Fruit fly (Drosophila melanogaster) whole organism, embryonic: Measurements from ENCODE around the gene Dhod.

Experiments
- Aef1 ChIP-seq: fragments of 200-800 bp; sonication (Bioruptor generic); IDR thresholded peaks from 3 replicates; pipeline ENCODE4 v1.3.6; 2022; ENCODE audit warnings: missing biosample characterization, missing genetic modification characterization
- CG10321 ChIP-seq: fragments of 200-800 bp; sonication (Bioruptor generic); IDR thresholded peaks from 2 replicates; pipeline ENCODE4 v1.3.6; 2022; ENCODE audit warnings: missing biosample characterization, missing genetic modification characterization
- CG10366 ChIP-seq: fragments of 200-800 bp; sonication (Bioruptor generic); IDR thresholded peaks from 2 replicates; pipeline ENCODE4 v1.3.6; 2022; ENCODE audit warnings: missing biosample characterization, missing genetic modification characterization
- CG10979 ChIP-seq: fragments of 200-800 bp; sonication (Bioruptor generic); optimal IDR thresholded peaks from 2 replicates; lab custom pipeline; 2018; ENCODE audit warnings: missing biosample characterization, mild to moderate bottlenecking, missing genetic modification characterization, moderate library complexity
- CG11456 ChIP-seq: fragments of 200-800 bp; sonication (Bioruptor generic); IDR thresholded peaks from 3 replicates; pipeline ENCODE4 v1.3.6; 2022; ENCODE audit warnings: missing biosample characterization, missing genetic modification characterization
- CG11560 ChIP-seq: fragments of 200-800 bp; sonication (Bioruptor generic); IDR thresholded peaks from 3 replicates; pipeline ENCODE4 v1.3.6; 2022; ENCODE audit warnings: missing biosample characterization, missing genetic modification characterization
- CG12299 ChIP-seq: fragments of 200-800 bp; sonication (Bioruptor generic); optimal IDR thresholded peaks from 2 replicates; lab custom pipeline; 2018; ENCODE audit warnings: missing biosample characterization, mild to moderate bottlenecking, missing genetic modification characterization
- CG1233 ChIP-seq: fragments of 200-800 bp; sonication (Bioruptor generic); optimal IDR thresholded peaks from 4 replicates; lab custom pipeline; 2018; ENCODE audit warnings: missing biosample characterization, mild to moderate bottlenecking, missing genetic modification characterization
- CG12942 ChIP-seq: fragments of 200-800 bp; sonication (Bioruptor generic); optimal IDR thresholded peaks from 3 replicates; lab custom pipeline; 2016; ENCODE audit warnings: missing biosample characterization, missing genetic modification characterization
- CG14860 ChIP-seq: fragments of 200-800 bp; sonication (Bioruptor generic); IDR thresholded peaks from 3 replicates; pipeline ENCODE4 v1.3.6; 2022; ENCODE audit warnings: missing biosample characterization, missing genetic modification characterization; ENCODE audit not compliant: partially characterized antibody
- CG16815 ChIP-seq: fragments of 200-800 bp; sonication (Bioruptor generic); optimal IDR thresholded peaks from 3 replicates; lab custom pipeline; 2017; ENCODE audit warnings: missing biosample characterization, mild to moderate bottlenecking, missing genetic modification characterization
- CG18011 ChIP-seq: fragments of 200-800 bp; sonication (Bioruptor generic); optimal IDR thresholded peaks from 2 replicates; lab custom pipeline; 2017; ENCODE audit warnings: missing biosample characterization, missing genetic modification characterization, mild to moderate bottlenecking, moderate library complexity, missing genotype
- CG31388 ChIP-seq: fragments of 200-800 bp; sonication (Bioruptor generic); optimal IDR thresholded peaks from 2 replicates; lab custom pipeline; 2016; ENCODE audit warnings: missing biosample characterization, missing genetic modification characterization
- CG3847 ChIP-seq: fragments of 200-800 bp; sonication (Bioruptor generic); IDR thresholded peaks from 2 replicates; pipeline ENCODE4 v1.3.6; 2022; ENCODE audit warnings: missing biosample characterization, missing genetic modification characterization
- CG5245 ChIP-seq: fragments of 200-800 bp; sonication (Bioruptor generic); optimal IDR thresholded peaks from 3 replicates; lab custom pipeline; 2016; ENCODE audit warnings: missing biosample characterization, missing genetic modification characterization
- CG6175 ChIP-seq: fragments of 200-800 bp; sonication (Bioruptor generic); IDR thresholded peaks from 3 replicates; pipeline ENCODE4 v1.3.6; 2022; ENCODE audit warnings: missing biosample characterization, missing genetic modification characterization
- CG6254 ChIP-seq: fragments of 200-800 bp; sonication (Bioruptor generic); optimal IDR thresholded peaks from 3 replicates; lab custom pipeline; 2017; ENCODE audit warnings: mild to moderate bottlenecking, missing biosample characterization, missing genetic modification reagents, missing genetic modification characterization
- CG8290 ChIP-seq, 3 experiments: fragments of 200-800 bp; sonication (Bioruptor generic); optimal IDR thresholded peaks; 2 replicates each; lab custom pipeline; 2016 to 2019; ENCODE audit warnings: missing biosample characterization in 3 of 3, missing genetic modification characterization in 3 of 3, mild to moderate bottlenecking in 2 of 3, moderate library complexity in 1 of 3
- CG8765 ChIP-seq: fragments of 200-800 bp; sonication (Bioruptor generic); IDR thresholded peaks from 2 replicates; pipeline ENCODE4 v1.3.6; 2022; ENCODE audit warnings: missing biosample characterization, missing genetic modification characterization
- CG9215 ChIP-seq: fragments of 200-800 bp; sonication (Bioruptor generic); IDR thresholded peaks from 2 replicates; pipeline ENCODE4 v1.3.6; 2022; ENCODE audit warnings: missing biosample characterization, missing genetic modification characterization
- D19A ChIP-seq: fragments of 200-800 bp; optimal IDR thresholded peaks from 3 replicates; lab custom pipeline; 2019; ENCODE audit warnings: missing biosample characterization, mild to moderate bottlenecking, missing genetic modification characterization, moderate library complexity
- D19B ChIP-seq: fragments of 200-800 bp; sonication (Bioruptor generic); optimal IDR thresholded peaks from 2 replicates; lab custom pipeline; 2017; ENCODE audit warnings: missing biosample characterization, mild to moderate bottlenecking, missing genetic modification characterization
- Deaf1 ChIP-seq: fragments of 200-800 bp; optimal IDR thresholded peaks from 3 replicates; lab custom pipeline; 2019; ENCODE audit warnings: missing biosample characterization, mild to moderate bottlenecking, missing genetic modification characterization, moderate library complexity
- Dip2 ChIP-seq: fragments of 200-800 bp; sonication (Bioruptor generic); IDR thresholded peaks from 2 replicates; pipeline ENCODE4 v1.3.6; 2022; ENCODE audit warnings: missing biosample characterization, missing genetic modification characterization
- Dref ChIP-seq: fragments of 200-800 bp; sonication (Bioruptor generic); IDR thresholded peaks from 2 replicates; pipeline ENCODE4 v1.3.6; 2022; ENCODE audit warnings: missing biosample characterization, missing genetic modification characterization
- Hr39 ChIP-seq: fragments of >200 bp; optimal IDR thresholded peaks from 2 replicates; lab custom pipeline; 2017
- NC2β ChIP-seq: fragments of 200-800 bp; sonication (Bioruptor generic); optimal IDR thresholded peaks from 2 replicates; lab custom pipeline; 2016; ENCODE audit warnings: missing biosample characterization, missing genetic modification characterization
- Nf-YA ChIP-seq: fragments of 200-800 bp; sonication (Bioruptor generic); IDR thresholded peaks from 2 replicates; pipeline ENCODE4 v1.3.6; 2022; ENCODE audit warnings: missing biosample characterization, missing genetic modification characterization
- Nf-YC ChIP-seq: fragments of 200-800 bp; optimal IDR thresholded peaks from 3 replicates; lab custom pipeline; 2019; ENCODE audit warnings: missing biosample characterization, mild to moderate bottlenecking, missing genetic modification characterization, moderate library complexity
- Rfx ChIP-seq: fragments of 200-800 bp; sonication (Bioruptor generic); IDR thresholded peaks from 2 replicates; pipeline ENCODE4 v1.3.6; 2022; ENCODE audit warnings: missing biosample characterization, missing genetic modification characterization
- Sox100B ChIP-seq: fragments of 200-800 bp; sonication (Bioruptor generic); optimal IDR thresholded peaks from 3 replicates; lab custom pipeline; 2018; ENCODE audit warnings: missing biosample characterization, mild to moderate bottlenecking, missing genetic modification characterization
- Taf1 ChIP-seq: fragments of 200-800 bp; sonication (Bioruptor generic); IDR thresholded peaks from 2 replicates; pipeline ENCODE4 v1.3.6; 2022; ENCODE audit warnings: missing biosample characterization, missing genetic modification characterization
- Tbp ChIP-seq: fragments of >200 bp; optimal IDR thresholded peaks from 2 replicates; lab custom pipeline; 2018; ENCODE audit warnings: missing biosample characterization, missing genetic modification characterization
- Xbp1 ChIP-seq: fragments of 200-800 bp; sonication (Bioruptor generic); optimal IDR thresholded peaks from 3 replicates; lab custom pipeline; 2016; ENCODE audit warnings: missing biosample characterization, mild to moderate bottlenecking, missing genetic modification characterization
- YL-1 ChIP-seq: fragments of 200-800 bp; sonication (Bioruptor generic); optimal IDR thresholded peaks from 3 replicates; lab custom pipeline; 2017; ENCODE audit warnings: missing biosample characterization, mild to moderate bottlenecking, missing genetic modification characterization
- ac ChIP-seq: fragments of 200-800 bp; sonication (Bioruptor generic); optimal IDR thresholded peaks from 3 replicates; lab custom pipeline; 2017; ENCODE audit warnings: missing biosample characterization, mild to moderate bottlenecking, missing genetic modification characterization
- al ChIP-seq: fragments of 200-800 bp; sonication (Bioruptor generic); IDR thresholded peaks from 2 replicates; pipeline ENCODE4 v1.3.6; 2022; ENCODE audit warnings: missing biosample characterization, missing genetic modification characterization
- ase ChIP-seq: fragments of 200-800 bp; sonication (Bioruptor generic); IDR thresholded peaks from 3 replicates; pipeline ENCODE4 v1.3.6; 2022; ENCODE audit warnings: missing biosample characterization, missing genetic modification characterization
- bab2 ChIP-seq: fragments of 200-800 bp; sonication (Bioruptor generic); optimal IDR thresholded peaks from 2 replicates; lab custom pipeline; 2016; ENCODE audit warnings: missing biosample characterization, missing genetic modification characterization
- chn ChIP-seq: fragments of 200-800 bp; sonication (Bioruptor generic); optimal IDR thresholded peaks from 2 replicates; lab custom pipeline; 2016; ENCODE audit warnings: missing biosample characterization, missing genetic modification characterization
- crc ChIP-seq: fragments of 200-800 bp; sonication (Bioruptor generic); optimal IDR thresholded peaks from 2 replicates; lab custom pipeline; 2016; ENCODE audit warnings: missing biosample characterization, missing genetic modification characterization
- gcm2 ChIP-seq: fragments of 200-800 bp; sonication (Bioruptor generic); optimal IDR thresholded peaks from 2 replicates; lab custom pipeline; 2016; ENCODE audit warnings: missing biosample characterization, missing genetic modification characterization
- h ChIP-seq: fragments of >200 bp; optimal IDR thresholded peaks from 2 replicates; lab custom pipeline; 2017
- lab ChIP-seq: fragments of 200-800 bp; sonication (Bioruptor generic); optimal IDR thresholded peaks from 3 replicates; lab custom pipeline; 2017; ENCODE audit warnings: missing biosample characterization, missing genetic modification characterization, mild to moderate bottlenecking, moderate library complexity, missing genetic modification reagents
- lola ChIP-seq, 3 experiments: fragments of >200 bp in 2 of 3; fragments of 200-800 bp in 1 of 3; sonication (Bioruptor generic) in 1 of 3; optimal IDR thresholded peaks; 2 replicates each; lab custom pipeline; 2017 to 2019; ENCODE audit warnings: missing biosample characterization in 3 of 3, missing genetic modification characterization in 3 of 3, mild to moderate bottlenecking in 1 of 3, moderate library complexity in 1 of 3
- pros ChIP-seq: fragments of 200-800 bp; sonication (Bioruptor generic); optimal IDR thresholded peaks from 3 replicates; lab custom pipeline; 2019; ENCODE audit warnings: missing biosample characterization, mild to moderate bottlenecking, missing genetic modification characterization, moderate library complexity
- sc ChIP-seq, 3 experiments: fragments of >200 bp in 2 of 3; fragments of 200-800 bp in 1 of 3; sonication (Bioruptor generic) in 1 of 3; optimal IDR thresholded peaks; 2 replicates in 2 of 3; 3 replicates in 1 of 3; lab custom pipeline; 2017; ENCODE audit warnings: mild to moderate bottlenecking in 1 of 3, missing biosample characterization in 1 of 3, missing genetic modification characterization in 1 of 3, missing genetic modification reagents in 1 of 3
- sens ChIP-seq: fragments of 200-800 bp; sonication (Bioruptor generic); peaks from one replicate; lab custom pipeline; 2016; ENCODE audit warnings: missing biosample characterization, missing genetic modification characterization
- sob ChIP-seq: fragments of 200-800 bp; sonication (Bioruptor generic); IDR thresholded peaks from 2 replicates; pipeline ENCODE4 v1.3.6; 2022; ENCODE audit warnings: missing biosample characterization, missing genetic modification characterization
- sr ChIP-seq: fragments of 200-800 bp; sonication (Bioruptor generic); IDR thresholded peaks from 3 replicates; pipeline ENCODE4 v1.3.6; 2022; ENCODE audit warnings: missing biosample characterization, missing genetic modification characterization
- stwl ChIP-seq: fragments of 200-800 bp; sonication (Bioruptor generic); optimal IDR thresholded peaks from 3 replicates; lab custom pipeline; 2018; ENCODE audit warnings: missing biosample characterization, mild to moderate bottlenecking, missing genetic modification characterization, moderate library complexity

The Dhod gene

dm6 chr3R:8652731-8653130, at the start of gene Dhod, which contains the start of gene Sys1 (continued):
- TF ChIP-seq CG11456 (GFP tag; lab: Robert Waterston, UW) (peak; percentile 67; the same call in 2 of the 3 replicates), D19A (tag; lab: Kevin White, UChicago) (peak; percentile 45), Deaf1 (peak; percentile 2), Hr39 (lab: Kevin White, UChicago) (no peak), CG8765 (GFP tag; lab: Robert Waterston, UW) (peak; percentile 49; the same call in 1 of the 2 replicates), CG10321 (GFP tag; lab: Robert Waterston, UW) (no peak), gcm2 (GFP tag; lab: Kevin White, UChicago) (no peak), CG16815 (peak; percentile 16), Taf1 (GFP tag; lab: Robert Waterston, UW) (peak; percentile 33; the same call in 1 of the 2 replicates), lab (peak; percentile 70), CG12299 (tag; lab: Kevin White, UChicago) (no peak), Nf-YA (GFP tag; lab: Robert Waterston, UW) (peak; percentile 24; the same call in 1 of the 2 replicates), Tbp (no peak), Dref (GFP tag; lab: Robert Waterston, UW) (peak; percentile 68), CG5245 (GFP tag; lab: Kevin White, UChicago) (peak; percentile 36), stwl (peak; percentile 31), CG31388 (GFP tag; lab: Kevin White, UChicago) (peak; percentile 4), Aef1 (GFP tag; lab: Robert Waterston, UW) (0 out of 3 replicates have a peak, but pooled peaks have one; percentile 35), Nf-YC (tag; lab: Kevin White, UChicago) (peak; percentile 45), YL-1 (GFP tag; lab: Kevin White, UChicago) (peak; percentile 60), CG11560 (tag; lab: Robert Waterston, UW) (no peak; the same call in 2 of the 3 replicates), Sox100B (GFP tag; lab: Kevin White, UChicago) (peak; percentile 4), chn (GFP tag; lab: Kevin White, UChicago) (peak; percentile 56), CG10366 (GFP tag; lab: Robert Waterston, UW) (peak; percentile 43; the same call in 1 of the 2 replicates), CG1233 (peak; percentile 52), Rfx (peak; percentile 77), CG9215 (GFP tag; lab: Robert Waterston, UW) (peak; percentile 64), CG8290 (GFP tag; optimal IDR thresholded peaks at IDR 0.05; lab: Kevin White, UChicago) (peak; percentile 51), CG8290 (tag; optimal IDR thresholded peaks at IDR 0.05; lab: Kevin White, UChicago) (peak; percentile 13 to 58), crc (GFP tag; lab: Kevin White, UChicago) (peak; percentile 2), bab2 (GFP tag; lab: Kevin White, UChicago) (peak; percentile 49), CG6254 (peak; percentile 12), CG10979 (tag; lab: Kevin White, UChicago) (peak; percentile 61), h (lab: Kevin White, UChicago) (no peak), D19B (GFP tag; lab: Kevin White, UChicago) (no peak), CG18011 (GFP tag; lab: Kevin White, UChicago) (peak; percentile 60), ac (no peak), al (peak; percentile 51), sens (GFP tag; lab: Kevin White, UChicago) (peak; percentile 96), Xbp1 (GFP tag; lab: Kevin White, UChicago) (peak; percentile 76), CG6175 (GFP tag; lab: Robert Waterston, UW) (no peak), sr (no peak), NC2β (GFP tag; lab: Kevin White, UChicago) (peak; percentile 72), ase (GFP tag; lab: Robert Waterston, UW) (peak; percentile 71), CG12942 (peak; percentile 45), sob (GFP tag; lab: Robert Waterston, UW) (peak; percentile 78), sc (optimal IDR thresholded peaks at IDR 0.05; lab: Kevin White, UChicago) (no peak), sc (GFP tag; optimal IDR thresholded peaks at IDR 0.05; lab: Kevin White, UChicago) (no peak), Dip2 (GFP tag; lab: Robert Waterston, UW) (no peak), CG14860 (GFP tag; lab: Robert Waterston, UW) (peak; percentile 72), CG3847 (GFP tag; lab: Robert Waterston, UW) (peak; percentile 63), lola (GFP tag; optimal IDR thresholded peaks at IDR 0.05; lab: Kevin White, UChicago) (peak in 1 of 3 experiments; percentile 47), pros (GFP tag; lab: Kevin White, UChicago) (no peak)
